Worm (Caenorhabditis elegans) whole organism, L3 larva: ENCODE measurements around the gene dmsr-3.

Source experiments
- ZK546.5 ChIP-seq: sonication (generic microtip); optimal IDR thresholded peaks from 2 replicates; lab custom pipeline; 2017; ENCODE audit warnings: missing biosample characterization, missing genetic modification characterization
- daf-12 ChIP-seq: fragments of 150-350 bp; optimal IDR thresholded peaks from 2 replicates; lab custom pipeline; 2014; ENCODE audit warnings: missing biosample characterization, missing genetic modification reagents, missing genetic modification characterization
- elt-2 ChIP-seq: sonication (generic microtip); optimal IDR thresholded peaks from 2 replicates; lab custom pipeline; 2016; ENCODE audit warnings: missing genetic modification reagents, mild to moderate bottlenecking, missing genetic modification characterization, missing compliant biosample characterization
- elt-3 ChIP-seq, 3 experiments: fragments of 150-350 bp in 1 of 3; sonication (generic microtip) in 2 of 3; optimal IDR thresholded peaks; 2 replicates in 2 of 3; 4 replicates in 1 of 3; lab custom pipeline; 2014 to 2017; ENCODE audit warnings: missing biosample characterization in 3 of 3, missing genetic modification characterization in 3 of 3
- fos-1 ChIP-seq: fragments of 150-350 bp; optimal IDR thresholded peaks from 2 replicates; lab custom pipeline; 2014; ENCODE audit warnings: missing biosample characterization, missing genetic modification characterization
- lin-15B ChIP-seq: fragments of 150-350 bp; optimal IDR thresholded peaks from 2 replicates; lab custom pipeline; 2014; ENCODE audit warnings: missing biosample characterization, missing genetic modification characterization
- nhr-11 ChIP-seq: fragments of 150-350 bp; optimal IDR thresholded peaks from 2 replicates; lab custom pipeline; 2014; ENCODE audit warnings: missing biosample characterization, missing genetic modification characterization
- nhr-28 ChIP-seq: fragments of 150-350 bp; optimal IDR thresholded peaks from 2 replicates; lab custom pipeline; 2014; ENCODE audit warnings: missing biosample characterization, missing genetic modification characterization
- nhr-76 ChIP-seq: fragments of 150-350 bp; sonication (generic microtip); optimal IDR thresholded peaks from 5 replicates; lab custom pipeline; 2014; ENCODE audit warnings: missing biosample characterization, missing genetic modification characterization
- pha-4 ChIP-seq: fragments of 150-350 bp; optimal IDR thresholded peaks from 2 replicates; lab custom pipeline; 2014; ENCODE audit warnings: missing biosample characterization, missing genetic modification reagents, missing genetic modification characterization
- skn-1 ChIP-seq: fragments of 150-350 bp; optimal IDR thresholded peaks from 2 replicates; lab custom pipeline; 2014; ENCODE audit warnings: missing biosample characterization, missing genetic modification characterization
- tbx-2 ChIP-seq: sonication (generic microtip); optimal IDR thresholded peaks from 2 replicates; lab custom pipeline; 2016; ENCODE audit warnings: mild to moderate bottlenecking, missing genetic modification characterization, missing compliant biosample characterization

- TF ChIP-seq elt-3 (tag; optimal IDR thresholded peaks at IDR 0.05; lab: Kevin White, UChicago) = no peak
- TF ChIP-seq tbx-2 = no peak
- TF ChIP-seq nhr-11 (tag; lab: Kevin White, UChicago) = no peak
- no peak for TF ChIP-seq nhr-28 (tag; lab: Kevin White, UChicago)
- TF ChIP-seq nhr-76 (tag; lab: Kevin White, UChicago) = no peak
- no peak for TF ChIP-seq skn-1 (tag; lab: Kevin White, UChicago)
- TF ChIP-seq elt-2 (tag; lab: Kevin White, UChicago) = peak; percentile 3
- TF ChIP-seq fos-1 (tag; lab: Kevin White, UChicago) = no peak
- no peak for TF ChIP-seq lin-15B (tag; lab: Kevin White, UChicago)
- no peak for TF ChIP-seq daf-12
- no peak for TF ChIP-seq ZK546.5
- TF ChIP-seq pha-4 = peak; percentile 45
Observed at ce11 chrII:13304339-13304938, 51.6 kb downstream of the dmsr-3 start.
